In genomic region chrV:13380178-13380577, ce11 we compare ENCODE assay signal across 1 worm cellular context.
TF ChIP-seq lines count a peak whose summit lies in the region.

Gene ifbp-1, minus strand, starts transcription at chrV:13380262.

TF ChIP-seq in whole organism, L1 larva, 84 proteins besides CTCF, POLR2A, EP300 and RAD21 (continued from another document):
- TF ChIP-seq mep-1 (tag; optimal IDR thresholded peaks at IDR 0.05; lab: Kevin White, UChicago) (peak; percentile 69), mdl-1 (tag; optimal IDR thresholded peaks at IDR 0.05; lab: Kevin White, UChicago) (peak in 1 of 2 experiments; percentile 92), efl-1 (optimal IDR thresholded peaks at IDR 0.05; lab: Kevin White, UChicago) (peak; percentile 16 to 47), efl-1 (GFP tag; optimal IDR thresholded peaks at IDR 0.05 in 1 of 2; lab: Kevin White, UChicago) (peak in 1 of 2 experiments; percentile 95), C34B4.2 (tag; optimal IDR thresholded peaks at IDR 0.05; lab: Kevin White, UChicago) (no peak), elt-3 (tag; optimal IDR thresholded peaks at IDR 0.05; lab: Kevin White, UChicago) (peak; percentile 39 to 96 (median 91)), nhr-47 (tag; optimal IDR thresholded peaks at IDR 0.05; lab: Kevin White, UChicago) (peak; percentile 70), dpl-1 (GFP tag; optimal IDR thresholded peaks at IDR 0.05; lab: Kevin White, UChicago) (peak; percentile 26 to 74 (median 51))
